Worm (Caenorhabditis elegans): ENCODE data around the gene B0285.3.

Gene B0285.3

ce11 chrIII:4391319-4391718 lies 48.2 kb upstream of the B0285.3 start:
- peak; percentile 48 for TF ChIP-seq nhr-25 (tag; optimal IDR thresholded peaks at IDR 0.05)
- no peak for TF ChIP-seq elt-1 (tag; optimal IDR thresholded peaks at IDR 0.05)

ce11 chrIII:4390421-4390820 lies 47.3 kb upstream of the B0285.3 start:
- TF ChIP-seq mml-1 (tag; optimal IDR thresholded peaks at IDR 0.05) (no peak), ztf-11 (tag; optimal IDR thresholded peaks at IDR 0.05) (no peak), elt-3 (tag; optimal IDR thresholded peaks at IDR 0.05) (no peak), lin-15B (tag; optimal IDR thresholded peaks at IDR 0.05) (no peak), nhr-25 (tag; optimal IDR thresholded peaks at IDR 0.05) (peak; percentile 11), nhr-28 (tag; optimal IDR thresholded peaks at IDR 0.05) (no peak)

- no peak for TF ChIP-seq R02D3.7 (tag; optimal IDR thresholded peaks at IDR 0.05)
- TF ChIP-seq ceh-28 (tag; optimal IDR thresholded peaks at IDR 0.05): no peak
Observed at ce11 chrIII:4384487-4384886, 41.4 kb upstream of the B0285.3 start, which contains the start of gene pals-28. TSS of gene pals-28 (plus strand) at chrIII:4384787.

ce11 chrIII:4382118-4382517 lies 39.0 kb upstream of the B0285.3 start:
- TF ChIP-seq ceh-28 (tag; optimal IDR thresholded peaks at IDR 0.05) (no peak), nfya-1 (tag; optimal IDR thresholded peaks at IDR 0.05; ENCODE audit: insufficient read depth) (peak; percentile 71), fos-1 (tag; optimal IDR thresholded peaks at IDR 0.05) (no peak), ceh-16 (tag; optimal IDR thresholded peaks at IDR 0.05) (no peak)

ce11 chrIII:4381343-4381742 lies 38.2 kb upstream of the B0285.3 start, which contains the start of gene pals-27:
TSS of gene pals-27 (plus strand) at chrIII:4381643.
- TF ChIP-seq tbx-2 (tag; optimal IDR thresholded peaks at IDR 0.05) (no peak), ceh-9 (tag; optimal IDR thresholded peaks at IDR 0.05) (no peak), jun-1 (tag; optimal IDR thresholded peaks at IDR 0.05) (no peak), nhr-237 (tag; optimal IDR thresholded peaks at IDR 0.05) (no peak), nhr-76 (tag; optimal IDR thresholded peaks at IDR 0.05) (no peak), nhr-23 (tag; optimal IDR thresholded peaks at IDR 0.05) (no peak), R02D3.7 (tag; optimal IDR thresholded peaks at IDR 0.05) (no peak), skn-1 (tag; optimal IDR thresholded peaks at IDR 0.05) (no peak), unc-39 (tag; optimal IDR thresholded peaks at IDR 0.05) (no peak), lin-39 (tag; optimal IDR thresholded peaks at IDR 0.05) (no peak), ceh-82 (tag; optimal IDR thresholded peaks at IDR 0.05) (no peak), ztf-11 (tag; optimal IDR thresholded peaks at IDR 0.05) (no peak), nhr-12 (tag; optimal IDR thresholded peaks at IDR 0.05) (no peak), nhr-28 (tag; optimal IDR thresholded peaks at IDR 0.05) (no peak), pqm-1 (tag; optimal IDR thresholded peaks at IDR 0.05) (no peak)

ce11 chrIII:4380835-4381234 lies 37.7 kb upstream of the B0285.3 start:
- peak; percentile 31 for TF ChIP-seq egl-5 (tag; optimal IDR thresholded peaks at IDR 0.05)
- no peak for TF ChIP-seq nhr-23 (tag; optimal IDR thresholded peaks at IDR 0.05)
- TF ChIP-seq nfya-1 (tag; optimal IDR thresholded peaks at IDR 0.05; ENCODE audit: insufficient read depth): peak; percentile 49
- TF ChIP-seq snpc-4 (tag; optimal IDR thresholded peaks at IDR 0.05): peak; percentile 27
- peak; percentile 37 for TF ChIP-seq lin-15B (tag; optimal IDR thresholded peaks at IDR 0.05)
- no peak for TF ChIP-seq zag-1 (tag; optimal IDR thresholded peaks at IDR 0.05)
- no peak for TF ChIP-seq egl-27 (tag; optimal IDR thresholded peaks at IDR 0.05)
- no peak for TF ChIP-seq lsy-12 (tag; optimal IDR thresholded peaks at IDR 0.05)
- no peak for TF ChIP-seq mml-1 (tag; optimal IDR thresholded peaks at IDR 0.05)
- no peak for TF ChIP-seq ZK546.5 (tag; optimal IDR thresholded peaks at IDR 0.05)

ce11 chrIII:4379717-4380116 lies 36.6 kb upstream of the B0285.3 start, which contains the start of gene B0284.3:
TSS of gene B0284.3 (minus strand) at chrIII:4379817.
- TF ChIP-seq aly-2 (tag; optimal IDR thresholded peaks at IDR 0.05): no peak
- TF ChIP-seq mml-1 (tag; optimal IDR thresholded peaks at IDR 0.05): no peak
- TF ChIP-seq fkh-10 (GFP tag; optimal IDR thresholded peaks at IDR 0.05): no peak
- TF ChIP-seq nhr-23 (tag; optimal IDR thresholded peaks at IDR 0.05): no peak
- TF ChIP-seq nhr-43 (tag; optimal IDR thresholded peaks at IDR 0.05; ENCODE audit: poor library complexity, severe bottlenecking): no peak
- no peak for TF ChIP-seq nhr-11 (tag; optimal IDR thresholded peaks at IDR 0.05)
- no peak for TF ChIP-seq sea-2 (GFP tag; optimal IDR thresholded peaks at IDR 0.05)
- no peak for TF ChIP-seq elt-1 (tag; optimal IDR thresholded peaks at IDR 0.05)
- no peak for TF ChIP-seq tbx-2 (tag; optimal IDR thresholded peaks at IDR 0.05)
- TF ChIP-seq nfya-1 (tag; optimal IDR thresholded peaks at IDR 0.05; ENCODE audit: insufficient read depth): no peak
- TF ChIP-seq elt-2 (tag; optimal IDR thresholded peaks at IDR 0.05): no peak
- no peak for TF ChIP-seq snpc-4 (tag; optimal IDR thresholded peaks at IDR 0.05)
- TF ChIP-seq zag-1 (tag; optimal IDR thresholded peaks at IDR 0.05): no peak
- TF ChIP-seq elt-3 (tag; optimal IDR thresholded peaks at IDR 0.05): no peak
- no peak for TF ChIP-seq ceh-82 (tag; optimal IDR thresholded peaks at IDR 0.05)
- TF ChIP-seq ztf-4 (tag; optimal IDR thresholded peaks at IDR 0.05): no peak
- TF ChIP-seq R02D3.7 (tag; optimal IDR thresholded peaks at IDR 0.05): no peak
- no peak for TF ChIP-seq lsy-12 (tag; optimal IDR thresholded peaks at IDR 0.05)
- TF ChIP-seq ama-1 (optimal IDR thresholded peaks at IDR 0.05): no peak

All from whole organism, L3 larva.